Worm (Caenorhabditis elegans): ENCODE results near the gene sdz-9.
A peak's percentile ranks its signal among the peaks of the same experiment; 100 is the strongest.

DNA sequence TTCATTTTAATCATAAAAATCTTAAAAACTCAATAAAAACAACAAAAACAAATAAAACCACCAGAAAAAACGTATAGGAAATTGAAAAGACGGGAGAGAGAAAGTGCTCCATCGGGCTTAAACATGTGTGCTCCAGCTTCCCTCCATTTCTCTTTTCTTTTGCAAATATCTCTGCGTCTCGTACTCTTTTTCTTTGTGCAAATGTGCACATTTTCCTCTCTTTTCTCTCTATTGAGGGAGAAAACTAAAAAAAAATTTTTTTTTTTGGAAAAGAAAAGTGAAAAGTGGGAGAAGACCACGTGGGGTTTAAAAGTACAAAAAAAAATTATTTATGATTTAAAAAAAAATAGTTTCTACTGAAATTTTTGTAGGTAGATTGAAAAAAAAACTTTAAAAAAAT is 30.8 kb upstream of the sdz-9 start:
- TF ChIP-seq lin-15B (tag; optimal IDR thresholded peaks at IDR 0.05) (no peak), fkh-10 (GFP tag; optimal IDR thresholded peaks at IDR 0.05) (peak; percentile 1), nhr-25 (tag; optimal IDR thresholded peaks at IDR 0.05; ENCODE audit: borderline replicate concordance, insufficient read depth) (no peak), ama-1 (optimal IDR thresholded peaks at IDR 0.05) (no peak), unc-130 (GFP tag; optimal IDR thresholded peaks at IDR 0.05) (no peak), nhr-28 (tag; optimal IDR thresholded peaks at IDR 0.05) (no peak), unc-62 (GFP tag; optimal IDR thresholded peaks at IDR 0.05 in 1 of 2) (no peak), unc-62 (tag; optimal IDR thresholded peaks at IDR 0.05) (no peak), nhr-77 (tag; optimal IDR thresholded peaks at IDR 0.05) (no peak), nhr-11 (tag; optimal IDR thresholded peaks at IDR 0.05) (no peak), pha-4 (GFP tag; IDR thresholded peaks at IDR 0.05) (0 out of 2 replicates have a peak, but pooled peaks have one; percentile 20), pha-4 (tag; optimal IDR thresholded peaks at IDR 0.05) (no peak), T20F7.1 (GFP tag; optimal IDR thresholded peaks at IDR 0.05) (no peak)

Data from whole organism, L4 larva.